Worm (Caenorhabditis elegans): ENCODE measurements around the gene rpl-43.

- no peak for TF ChIP-seq set-16 (GFP tag; IDR thresholded peaks at IDR 0.05)
- TF ChIP-seq zip-11 (GFP tag; IDR thresholded peaks at IDR 0.05), result no peak
- TF ChIP-seq duxl-1 (tag; optimal IDR thresholded peaks at IDR 0.05; ENCODE audit: poor library complexity), result no peak
- TF ChIP-seq nhr-237 (tag; optimal IDR thresholded peaks at IDR 0.05), result no peak
- no peak for TF ChIP-seq nhr-76 (tag; optimal IDR thresholded peaks at IDR 0.05)
- no peak for TF ChIP-seq ceh-62 (tag; optimal IDR thresholded peaks at IDR 0.05)
- no peak for TF ChIP-seq fkh-10 (GFP tag; optimal IDR thresholded peaks at IDR 0.05)
- TF ChIP-seq mep-1 (tag; optimal IDR thresholded peaks at IDR 0.05), result no peak
- TF ChIP-seq fos-1 (tag; optimal IDR thresholded peaks at IDR 0.05), result no peak
These were observed 48.9 kb upstream of the rpl-43 start for ce11 chrII:14106164-14106563.

All from whole organism, L4 larva.